Worm (Caenorhabditis elegans): ENCODE results near the gene Y60A9.3.

ce11 chrX:14355034-14355433, 28.0 kb upstream of the Y60A9.3 start:
- TF ChIP-seq ama-1 (optimal IDR thresholded peaks at IDR 0.05) (no peak), ets-7 (tag; optimal IDR thresholded peaks at IDR 0.05) (no peak), tbx-37 (GFP tag; conservative IDR thresholded peaks at IDR 0.05) (no peak), pes-1 (GFP tag; IDR thresholded peaks at IDR 0.05) (no peak), tbx-11 (GFP tag; IDR thresholded peaks at IDR 0.05) (no peak), hnd-1 (tag; optimal IDR thresholded peaks at IDR 0.05) (no peak), tra-4 (tag; optimal IDR thresholded peaks at IDR 0.05) (no peak), flt-1 (GFP tag; IDR thresholded peaks at IDR 0.05) (no peak), ceh-13 (GFP tag; optimal IDR thresholded peaks at IDR 0.05) (no peak), F13C5.2 (tag; optimal IDR thresholded peaks at IDR 0.05) (no peak), aly-1 (tag; optimal IDR thresholded peaks at IDR 0.05) (no peak), sea-1 (GFP tag; conservative IDR thresholded peaks at IDR 0.05) (no peak)

Data from whole organism, early embryonic.